Worm (Caenorhabditis elegans) whole organism, midembryonic: ENCODE data around the gene cal-4.

Source experiments
- T22C8.4 ChIP-seq: fragments of 200-800 bp; sonication (Bioruptor generic); IDR thresholded peaks from 2 replicates; pipeline ENCODE4 v1.3.6; 2022; ENCODE audit warnings: missing genetic modification characterization, missing compliant biosample characterization
- cog-1 ChIP-seq: sonication (generic microtip); optimal IDR thresholded peaks from 2 replicates; lab custom pipeline; 2016; ENCODE audit warnings: missing genetic modification characterization, missing compliant biosample characterization
- flt-1 ChIP-seq: fragments of 200-800 bp; sonication (Bioruptor generic); IDR thresholded peaks from 2 replicates; pipeline ENCODE4 v1.3.6; 2022; ENCODE audit warnings: missing genetic modification characterization, missing compliant biosample characterization
- klf-2 ChIP-seq: fragments of 200-800 bp; sonication (Bioruptor generic); conservative IDR thresholded peaks from 2 replicates; pipeline ENCODE4 v1.3.6; 2022; ENCODE audit warnings: missing genetic modification reagents, missing genetic modification characterization, missing compliant biosample characterization
- med-1 ChIP-seq: sonication (generic microtip); optimal IDR thresholded peaks from 2 replicates; lab custom pipeline; 2017; ENCODE audit warnings: missing genetic modification characterization, mild to moderate bottlenecking, missing compliant biosample characterization, antibody characterized with exemption, missing genetic modification reagents; ENCODE audit not compliant: insufficient read depth
- ref-1 ChIP-seq: fragments of 200-800 bp; sonication (Bioruptor generic); conservative IDR thresholded peaks from 2 replicates; pipeline ENCODE4 v1.3.6; 2022; ENCODE audit warnings: missing genetic modification reagents, missing genetic modification characterization, missing compliant biosample characterization
- tab-1 ChIP-seq: fragments of 200-800 bp; sonication (Bioruptor generic); IDR thresholded peaks from 2 replicates; pipeline ENCODE4 v1.3.6; 2022; ENCODE audit warnings: missing genetic modification characterization, missing compliant biosample characterization
- ztf-23 ChIP-seq: fragments of 200-800 bp; sonication (Bioruptor generic); IDR thresholded peaks from 2 replicates; pipeline ENCODE4 v1.3.6; 2022; ENCODE audit warnings: missing genetic modification reagents, missing genetic modification characterization, missing compliant biosample characterization
- ztf-29 ChIP-seq: fragments of 200-800 bp; sonication (Bioruptor generic); IDR thresholded peaks from 2 replicates; pipeline ENCODE4 v1.3.6; 2022; ENCODE audit warnings: missing genetic modification reagents, missing genetic modification characterization, missing compliant biosample characterization

The cal-4 gene

DNA sequence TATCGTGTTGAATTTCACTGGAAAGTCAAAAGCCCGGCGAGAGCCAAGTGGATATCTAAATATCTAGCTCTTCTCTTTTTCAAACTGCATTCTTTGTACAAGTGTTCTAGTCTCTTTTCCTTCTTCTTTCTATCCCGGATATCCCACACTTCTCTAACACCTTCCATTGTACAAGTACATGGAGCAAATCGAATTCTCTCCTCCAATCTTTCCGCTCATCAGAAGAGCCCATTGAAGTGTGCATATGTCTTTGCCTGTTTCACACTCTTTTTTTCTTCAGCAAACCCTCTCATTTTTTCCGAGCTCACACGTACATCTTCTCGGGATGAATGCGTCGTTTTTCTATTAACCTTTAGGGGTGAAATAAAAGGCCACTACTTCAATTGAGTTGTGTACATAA is 52.3 kb downstream of the cal-4 start:
- no peak for TF ChIP-seq ref-1
- TF ChIP-seq flt-1 (GFP tag; lab: Robert Waterston, UW), result no peak
- TF ChIP-seq T22C8.4, result no peak
- TF ChIP-seq klf-2 (GFP tag; lab: Robert Waterston, UW), result no peak
- TF ChIP-seq ztf-29 (GFP tag; lab: Robert Waterston, UW), result no peak
- no peak for TF ChIP-seq ztf-23 (GFP tag; lab: Robert Waterston, UW)
- no peak for TF ChIP-seq tab-1 (GFP tag; lab: Robert Waterston, UW)
- no peak for TF ChIP-seq cog-1
- no peak for TF ChIP-seq med-1 (GFP tag; lab: Kevin White, UChicago)

DNA sequence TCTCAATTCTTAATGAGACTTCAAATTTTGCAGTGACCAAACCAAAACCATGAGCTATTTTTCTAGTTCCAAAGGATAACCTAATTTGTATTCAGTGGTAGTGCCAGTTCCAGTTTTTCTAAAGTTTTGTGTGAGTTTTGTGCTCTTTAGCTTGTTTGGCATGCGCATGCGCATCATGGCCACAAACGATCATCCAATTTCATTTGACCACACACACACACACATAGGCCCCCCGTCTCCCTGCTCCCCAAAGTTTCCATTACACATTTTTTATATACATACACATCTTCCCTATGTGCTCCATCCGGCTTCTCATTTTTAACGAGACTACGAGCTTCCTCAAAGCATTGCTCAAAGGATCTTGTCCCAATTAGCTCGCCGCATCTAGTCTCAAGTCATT is 53.3 kb downstream of the cal-4 start:
- 0 out of 2 replicates have a peak, but pooled peaks have one; percentile 53 for TF ChIP-seq ztf-23 (GFP tag; lab: Robert Waterston, UW)
- TF ChIP-seq T22C8.4, result no peak
- TF ChIP-seq ref-1, result no peak

- TF ChIP-seq ztf-29 (GFP tag; lab: Robert Waterston, UW) (no peak), flt-1 (GFP tag; lab: Robert Waterston, UW) (no peak), med-1 (GFP tag; lab: Kevin White, UChicago) (no peak)
These were observed 54.8 kb downstream of the cal-4 start, which contains the start of gene efn-2 for ce11 chrIV:10576050-10576449. efn-2 (plus strand) TSS chrIV:10576350.

DNA sequence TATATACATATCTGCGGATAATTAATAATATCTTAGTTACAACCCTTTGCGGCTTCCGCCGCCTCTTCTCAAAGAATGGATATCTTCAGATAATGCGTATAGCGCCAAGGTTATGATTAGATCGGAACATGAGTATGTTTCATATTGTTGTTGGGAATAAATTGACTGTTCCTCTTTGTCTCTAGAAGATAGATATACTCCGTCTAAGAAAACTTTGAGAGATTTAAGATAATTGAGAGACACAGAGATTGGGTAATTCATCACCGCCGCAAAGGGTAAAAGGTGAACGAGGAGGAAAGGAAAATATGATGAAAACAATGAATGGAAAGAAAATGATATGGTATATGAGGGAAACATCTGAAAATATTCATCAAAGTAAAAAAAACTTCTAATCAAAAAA is 55.4 kb downstream of the cal-4 start:
- TF ChIP-seq klf-2 (GFP tag; lab: Robert Waterston, UW) (no peak), T22C8.4 (no peak), ztf-29 (GFP tag; lab: Robert Waterston, UW) (no peak), cog-1 (no peak), flt-1 (GFP tag; lab: Robert Waterston, UW) (no peak), tab-1 (GFP tag; lab: Robert Waterston, UW) (no peak), med-1 (GFP tag; lab: Kevin White, UChicago) (no peak)

- TF ChIP-seq T22C8.4 (no peak), ztf-23 (GFP tag; lab: Robert Waterston, UW) (no peak), klf-2 (GFP tag; lab: Robert Waterston, UW) (no peak), ref-1 (no peak), med-1 (GFP tag; lab: Kevin White, UChicago) (no peak), ztf-29 (GFP tag; lab: Robert Waterston, UW) (no peak), flt-1 (GFP tag; lab: Robert Waterston, UW) (no peak), cog-1 (no peak), tab-1 (GFP tag; lab: Robert Waterston, UW) (no peak)
These were observed 56.4 kb downstream of the cal-4 start for ce11 chrIV:10577600-10577999.

- TF ChIP-seq ztf-29 (GFP tag; lab: Robert Waterston, UW) (no peak), med-1 (GFP tag; lab: Kevin White, UChicago) (no peak), T22C8.4 (no peak), ref-1 (no peak), flt-1 (GFP tag; lab: Robert Waterston, UW) (no peak), cog-1 (no peak), ztf-23 (GFP tag; lab: Robert Waterston, UW) (no peak), tab-1 (GFP tag; lab: Robert Waterston, UW) (no peak), klf-2 (GFP tag; lab: Robert Waterston, UW) (no peak)
These were observed 57.2 kb downstream of the cal-4 start, which contains the start of gene lgc-43 for ce11 chrIV:10578367-10578766. lgc-43 (plus strand) TSS chrIV:10578667.
